Fruit fly (Drosophila melanogaster) whole organism, wandering third instar larva: ENCODE measurements around the gene RNaseX25.

Experiments used
- Dfd ChIP-seq: fragments of >200 bp; optimal IDR thresholded peaks from 2 replicates; lab custom pipeline; 2017; ENCODE audit warnings: missing biosample characterization, missing genetic modification characterization
- Hr78 ChIP-seq: fragments of >200 bp; optimal IDR thresholded peaks from 2 replicates; lab custom pipeline; 2017; ENCODE audit warnings: missing biosample characterization, missing genetic modification characterization
- Sp1 ChIP-seq: fragments of 200-800 bp; sonication (Bioruptor generic); optimal IDR thresholded peaks from 3 replicates; lab custom pipeline; 2019; ENCODE audit warnings: missing biosample characterization, mild to moderate bottlenecking, missing genetic modification characterization, moderate library complexity
- br ChIP-seq: fragments of 200-800 bp; sonication (Bioruptor generic); optimal IDR thresholded peaks from 2 replicates; lab custom pipeline; 2016; ENCODE audit warnings: missing biosample characterization, missing genetic modification characterization
- dl ChIP-seq, 2 experiments: fragments of 175-275, 200-275 bp in 1 of 2; fragments of 200-275 bp in 1 of 2; sonication (Bioruptor generic); optimal IDR thresholded peaks; lab custom pipeline; 2018; ENCODE audit warnings: mild to moderate bottlenecking in 2 of 2, missing biosample characterization in 2 of 2, missing genetic modification characterization in 2 of 2, moderate library complexity in 2 of 2; ENCODE audit not compliant: partially characterized antibody in 2 of 2, insufficient read depth in 1 of 2
- foxo ChIP-seq, 2 experiments: fragments of 200-800 bp; sonication (Bioruptor generic); optimal IDR thresholded peaks; 2 replicates in 1 of 2; 3 replicates in 1 of 2; lab custom pipeline; 2016 to 2017; ENCODE audit warnings: missing biosample characterization in 2 of 2, missing genetic modification characterization in 2 of 2
- psq ChIP-seq: fragments of 200-800 bp; sonication (Bioruptor generic); optimal IDR thresholded peaks from 3 replicates; lab custom pipeline; 2017; ENCODE audit warnings: missing biosample characterization, mild to moderate bottlenecking, missing genetic modification characterization, moderate library complexity
- rgr ChIP-seq: fragments of 200-800 bp; sonication (Bioruptor generic); optimal IDR thresholded peaks from 3 replicates; lab custom pipeline; 2016; ENCODE audit warnings: missing biosample characterization, mild to moderate bottlenecking, missing genetic modification characterization
- sage ChIP-seq: fragments of 200-800 bp; sonication (Bioruptor generic); optimal IDR thresholded peaks from 2 replicates; lab custom pipeline; 2016; ENCODE audit warnings: missing biosample characterization, mild to moderate bottlenecking, missing genetic modification characterization
- usp ChIP-seq: fragments of >200 bp; optimal IDR thresholded peaks from 2 replicates; lab custom pipeline; 2017; ENCODE audit warnings: missing biosample characterization, missing genetic modification characterization

dm6 chr3L:7992854-7993253, 22.5 kb downstream of the RNaseX25 start:
- TF ChIP-seq usp (GFP tag; lab: Kevin White, UChicago) (no peak), Dfd (GFP tag; lab: Kevin White, UChicago) (no peak), br (GFP tag; lab: Kevin White, UChicago) (no peak), Sp1 (GFP tag; lab: Kevin White, UChicago) (no peak), sage (GFP tag; lab: Kevin White, UChicago) (no peak), dl (GFP tag; optimal IDR thresholded peaks at IDR 0.05; lab: Kevin White, UChicago; ENCODE audit: insufficient read depth in 1 of 2, partially characterized antibody in 2 of 2) (no peak), foxo (GFP tag; optimal IDR thresholded peaks at IDR 0.05; lab: Kevin White, UChicago) (no peak), Hr78 (GFP tag; lab: Kevin White, UChicago) (no peak), rgr (GFP tag; lab: Kevin White, UChicago) (no peak), psq (GFP tag; lab: Kevin White, UChicago) (no peak)
